Fruit fly (Drosophila melanogaster) whole organism, adult: ENCODE measurements around the gene wgn.

Source experiments
- CG5204 ChIP-seq: fragments of 200-800 bp; sonication (Bioruptor generic); optimal IDR thresholded peaks from 2 replicates; lab custom pipeline; 2016; ENCODE audit warnings: missing biosample characterization, missing genetic modification characterization
- CG7101 ChIP-seq: fragments of 200-800 bp; sonication (Bioruptor generic); optimal IDR thresholded peaks from 2 replicates; lab custom pipeline; 2018; ENCODE audit warnings: missing biosample characterization, mild to moderate bottlenecking, missing genetic modification characterization, moderate library complexity
- Crg-1 ChIP-seq: fragments of 200-800 bp; sonication (Bioruptor generic); optimal IDR thresholded peaks from 2 replicates; lab custom pipeline; 2016; ENCODE audit warnings: missing biosample characterization, missing genetic modification characterization
- Hr96 ChIP-seq: fragments of 200-800 bp; sonication (Bioruptor generic); optimal IDR thresholded peaks from 2 replicates; lab custom pipeline; 2016; ENCODE audit warnings: missing biosample characterization, missing genetic modification characterization
- kay ChIP-seq: fragments of 200-800 bp; sonication (Bioruptor generic); peaks from one replicate; lab custom pipeline; 2016; ENCODE audit warnings: missing biosample characterization, missing genetic modification characterization, borderline replicate concordance
- pad ChIP-seq: fragments of 200-800 bp; sonication (Bioruptor generic); optimal IDR thresholded peaks from 3 replicates; lab custom pipeline; 2017; ENCODE audit warnings: missing biosample characterization, missing genetic modification characterization, mild to moderate bottlenecking, moderate library complexity, missing genetic modification reagents
- toe ChIP-seq: fragments of 200-800 bp; sonication (Bioruptor generic); optimal IDR thresholded peaks from 2 replicates; lab custom pipeline; 2016; ENCODE audit warnings: missing biosample characterization, missing genetic modification characterization

dm6 chrX:18669811-18670477 is 35.2 kb upstream of the wgn start:
- TF ChIP-seq Hr96 (GFP tag; lab: Kevin White, UChicago) (no peak), pad (GFP tag; lab: Kevin White, UChicago) (no peak), CG5204 (no peak), Crg-1 (GFP tag; lab: Kevin White, UChicago) (no peak), kay (GFP tag; lab: Kevin White, UChicago) (no peak), CG7101 (tag; lab: Kevin White, UChicago) (no peak), toe (no peak)
